Fruit fly (Drosophila melanogaster) whole organism, embryonic: ENCODE measurements around the gene CG31636.

Experiments used
- ATbp ChIP-seq: fragments of 200-800 bp; sonication (Bioruptor generic); optimal IDR thresholded peaks from 2 replicates; lab custom pipeline; 2017; ENCODE audit warnings: missing biosample characterization, mild to moderate bottlenecking, missing genetic modification characterization, missing genetic modification reagents
- Aef1 ChIP-seq: fragments of 200-800 bp; sonication (Bioruptor generic); IDR thresholded peaks from 3 replicates; pipeline ENCODE4 v1.3.6; 2022; ENCODE audit warnings: missing biosample characterization, missing genetic modification characterization
- Bgb ChIP-seq: fragments of 200-800 bp; sonication (Bioruptor generic); IDR thresholded peaks from 2 replicates; pipeline ENCODE4 v1.3.6; 2022; ENCODE audit warnings: missing biosample characterization, missing genetic modification characterization; ENCODE audit not compliant: partially characterized antibody
- CG10147 ChIP-seq: fragments of 200-800 bp; sonication (Bioruptor generic); optimal IDR thresholded peaks from 2 replicates; lab custom pipeline; 2019; ENCODE audit warnings: missing biosample characterization, mild to moderate bottlenecking, missing genetic modification characterization, moderate library complexity
- CG10366 ChIP-seq: fragments of 200-800 bp; sonication (Bioruptor generic); IDR thresholded peaks from 2 replicates; pipeline ENCODE4 v1.3.6; 2022; ENCODE audit warnings: missing biosample characterization, missing genetic modification characterization
- CG10979 ChIP-seq: fragments of 200-800 bp; sonication (Bioruptor generic); optimal IDR thresholded peaks from 2 replicates; lab custom pipeline; 2018; ENCODE audit warnings: missing biosample characterization, mild to moderate bottlenecking, missing genetic modification characterization, moderate library complexity
- CG11398 ChIP-seq: fragments of 200-800 bp; sonication (Bioruptor generic); optimal IDR thresholded peaks from 2 replicates; lab custom pipeline; 2016; ENCODE audit warnings: missing biosample characterization, missing genetic modification characterization
- CG12155 ChIP-seq: fragments of 200-800 bp; sonication (Bioruptor generic); optimal IDR thresholded peaks from 3 replicates; lab custom pipeline; 2016; ENCODE audit warnings: missing biosample characterization, missing genetic modification characterization
- CG15011 ChIP-seq: fragments of 200-800 bp; sonication (Bioruptor generic); optimal IDR thresholded peaks from 3 replicates; lab custom pipeline; 2018; ENCODE audit warnings: missing biosample characterization, mild to moderate bottlenecking, missing genetic modification characterization
- CG15479 ChIP-seq: fragments of 200-800 bp; sonication (Bioruptor generic); optimal IDR thresholded peaks from 3 replicates; lab custom pipeline; 2019; ENCODE audit warnings: missing biosample characterization, mild to moderate bottlenecking, missing genetic modification characterization, moderate library complexity
- CG1602 ChIP-seq: fragments of 200-800 bp; sonication (Bioruptor generic); optimal IDR thresholded peaks from 3 replicates; lab custom pipeline; 2016; ENCODE audit warnings: missing biosample characterization, missing genetic modification characterization
- CG17612 ChIP-seq: fragments of 200-800 bp; sonication (Bioruptor generic); IDR thresholded peaks from 2 replicates; pipeline ENCODE4 v1.3.6; 2022; ENCODE audit warnings: missing biosample characterization, missing genetic modification characterization
- CG17912 ChIP-seq: fragments of 200-800 bp; sonication (Bioruptor generic); optimal IDR thresholded peaks from 2 replicates; lab custom pipeline; 2018; ENCODE audit warnings: missing biosample characterization, mild to moderate bottlenecking, missing genetic modification characterization
- CG18476 ChIP-seq: fragments of 200-800 bp; sonication (Bioruptor generic); optimal IDR thresholded peaks from 2 replicates; lab custom pipeline; 2016; ENCODE audit warnings: missing biosample characterization, mild to moderate bottlenecking, missing genetic modification characterization
- CG18764 ChIP-seq: fragments of 200-800 bp; sonication (Bioruptor generic); optimal IDR thresholded peaks from 3 replicates; lab custom pipeline; 2016; ENCODE audit warnings: missing biosample characterization, missing genetic modification characterization
- CG2712 ChIP-seq: fragments of 200-800 bp; optimal IDR thresholded peaks from 3 replicates; lab custom pipeline; 2019; ENCODE audit warnings: missing biosample characterization, mild to moderate bottlenecking, missing genetic modification characterization, moderate library complexity
- CG2889 ChIP-seq: fragments of 200-800 bp; sonication (Bioruptor generic); IDR thresholded peaks from 3 replicates; pipeline ENCODE4 v1.3.6; 2022; ENCODE audit warnings: missing biosample characterization, missing genetic modification characterization
- CG3838 ChIP-seq: fragments of 200-800 bp; sonication (Bioruptor generic); optimal IDR thresholded peaks from 3 replicates; lab custom pipeline; 2016; ENCODE audit warnings: missing biosample characterization, missing genetic modification characterization
- CG4282 ChIP-seq: fragments of 200-800 bp; sonication (Bioruptor generic); optimal IDR thresholded peaks from 2 replicates; lab custom pipeline; 2016; ENCODE audit warnings: missing biosample characterization, missing genetic modification characterization
- CG4404 ChIP-seq: fragments of 200-800 bp; sonication (Bioruptor generic); IDR thresholded peaks from 2 replicates; pipeline ENCODE4 v1.3.6; 2022; ENCODE audit warnings: missing biosample characterization, missing genetic modification characterization
- CG6683 ChIP-seq: fragments of 200-800 bp; sonication (Bioruptor generic); optimal IDR thresholded peaks from 2 replicates; lab custom pipeline; 2017; ENCODE audit warnings: missing biosample characterization, mild to moderate bottlenecking, missing genetic modification characterization, missing genetic modification reagents
- CG6791 ChIP-seq: fragments of 200-800 bp; sonication (Bioruptor generic); IDR thresholded peaks from 3 replicates; pipeline ENCODE4 v1.3.6; 2022; ENCODE audit warnings: missing biosample characterization, missing genetic modification characterization; ENCODE audit not compliant: partially characterized antibody
- CG8359 ChIP-seq: fragments of 200-800 bp; sonication (Bioruptor generic); optimal IDR thresholded peaks from 2 replicates; lab custom pipeline; 2017; ENCODE audit warnings: missing biosample characterization, mild to moderate bottlenecking, missing genetic modification characterization, borderline replicate concordance
- CG8388 ChIP-seq: fragments of 200-800 bp; sonication (Bioruptor generic); optimal IDR thresholded peaks from 2 replicates; lab custom pipeline; 2019; ENCODE audit warnings: missing biosample characterization, mild to moderate bottlenecking, missing genetic modification characterization, moderate library complexity
- CG9817 ChIP-seq: fragments of 200-800 bp; sonication (Bioruptor generic); optimal IDR thresholded peaks from 2 replicates; lab custom pipeline; 2018; ENCODE audit warnings: missing biosample characterization, mild to moderate bottlenecking, missing genetic modification characterization, moderate library complexity
- Dip3 ChIP-seq: fragments of 200-800 bp; sonication (Bioruptor generic); optimal IDR thresholded peaks from 3 replicates; lab custom pipeline; 2016; ENCODE audit warnings: missing biosample characterization, missing genetic modification characterization
- Fer1 ChIP-seq: fragments of 200-800 bp; sonication (Bioruptor generic); optimal IDR thresholded peaks from 2 replicates; lab custom pipeline; 2017; ENCODE audit warnings: missing biosample characterization, mild to moderate bottlenecking, missing genetic modification characterization
- HmgD ChIP-seq: fragments of 200-800 bp; sonication (Bioruptor generic); optimal IDR thresholded peaks from 3 replicates; lab custom pipeline; 2016; ENCODE audit warnings: missing biosample characterization, missing genetic modification characterization
- Hr78 ChIP-seq, 2 experiments: fragments of 200-800 bp in 1 of 2; fragments of >200 bp in 1 of 2; sonication (Bioruptor generic) in 1 of 2; optimal IDR thresholded peaks; 2 replicates each; lab custom pipeline; 2017 to 2019; ENCODE audit warnings: missing biosample characterization in 2 of 2, missing genetic modification characterization in 2 of 2, mild to moderate bottlenecking in 1 of 2, moderate library complexity in 1 of 2
- Med ChIP-seq: fragments of 200-800 bp; sonication (Bioruptor generic); peaks from one replicate; lab custom pipeline; 2016; ENCODE audit warnings: missing biosample characterization, missing genetic modification characterization, mild to moderate bottlenecking, inconsistent platforms, moderate library complexity
- NfI ChIP-seq: fragments of 200-800 bp; sonication (Bioruptor generic); optimal IDR thresholded peaks from 3 replicates; lab custom pipeline; 2018; ENCODE audit warnings: missing biosample characterization, mild to moderate bottlenecking, missing genetic modification characterization, moderate library complexity
- Scr ChIP-seq: fragments of 200-800 bp; sonication (Bioruptor generic); IDR thresholded peaks from 2 replicates; pipeline ENCODE4 v1.3.6; 2022; ENCODE audit warnings: missing biosample characterization, missing genetic modification characterization; ENCODE audit not compliant: partially characterized antibody
- ap ChIP-seq: fragments of 200-800 bp; sonication (Bioruptor generic); IDR thresholded peaks from 2 replicates; pipeline ENCODE4 v1.3.6; 2022; ENCODE audit warnings: missing biosample characterization, missing genetic modification characterization
- ara ChIP-seq: fragments of 200-800 bp; sonication (Bioruptor generic); IDR thresholded peaks from 2 replicates; pipeline ENCODE4 v1.3.6; 2022; ENCODE audit warnings: missing biosample characterization, missing genetic modification characterization
- ase ChIP-seq: fragments of 200-800 bp; sonication (Bioruptor generic); IDR thresholded peaks from 3 replicates; pipeline ENCODE4 v1.3.6; 2022; ENCODE audit warnings: missing biosample characterization, missing genetic modification characterization
- ato ChIP-seq: fragments of 200-800 bp; sonication (Bioruptor generic); IDR thresholded peaks from 2 replicates; pipeline ENCODE4 v1.3.6; 2022; ENCODE audit warnings: missing biosample characterization, missing genetic modification characterization; ENCODE audit not compliant: partially characterized antibody
- bbx ChIP-seq: fragments of 200-800 bp; sonication (Bioruptor generic); IDR thresholded peaks from 2 replicates; pipeline ENCODE4 v1.3.6; 2022; ENCODE audit warnings: missing biosample characterization, missing genetic modification characterization; ENCODE audit not compliant: partially characterized antibody
- crc ChIP-seq: fragments of 200-800 bp; sonication (Bioruptor generic); optimal IDR thresholded peaks from 2 replicates; lab custom pipeline; 2016; ENCODE audit warnings: missing biosample characterization, missing genetic modification characterization
- exex ChIP-seq: fragments of 200-800 bp; sonication (Bioruptor generic); optimal IDR thresholded peaks from 4 replicates; lab custom pipeline; 2018; ENCODE audit warnings: missing biosample characterization, mild to moderate bottlenecking, missing genetic modification characterization, moderate library complexity
- fd64A ChIP-seq: fragments of 200-800 bp; sonication (Bioruptor generic); optimal IDR thresholded peaks from 3 replicates; lab custom pipeline; 2018; ENCODE audit warnings: missing biosample characterization, mild to moderate bottlenecking, missing genetic modification characterization
- gem ChIP-seq: fragments of 200-800 bp; sonication (Bioruptor generic); optimal IDR thresholded peaks from 2 replicates; lab custom pipeline; 2019; ENCODE audit warnings: missing biosample characterization, mild to moderate bottlenecking, missing genetic modification characterization, moderate library complexity
- gro ChIP-seq: fragments of 200-800 bp; sonication (Bioruptor generic); optimal IDR thresholded peaks from 2 replicates; lab custom pipeline; 2016; ENCODE audit warnings: missing biosample characterization, missing genetic modification characterization
- hbn ChIP-seq: fragments of 200-800 bp; sonication (Bioruptor generic); IDR thresholded peaks from 2 replicates; pipeline ENCODE4 v1.3.6; 2022; ENCODE audit warnings: missing biosample characterization, missing genetic modification characterization; ENCODE audit not compliant: partially characterized antibody
- inv ChIP-seq: fragments of 200-800 bp; sonication (Bioruptor generic); IDR thresholded peaks from 2 replicates; pipeline ENCODE4 v1.3.6; 2022; ENCODE audit warnings: missing biosample characterization, missing genetic modification characterization; ENCODE audit not compliant: partially characterized antibody
- kah ChIP-seq: fragments of 200-800 bp; sonication (Bioruptor generic); optimal IDR thresholded peaks from 2 replicates; lab custom pipeline; 2018; ENCODE audit warnings: missing biosample characterization, mild to moderate bottlenecking, missing genetic modification characterization
- ken ChIP-seq: fragments of 200-800 bp; sonication (Bioruptor generic); IDR thresholded peaks from 3 replicates; pipeline ENCODE4 v1.3.6; 2022; ENCODE audit warnings: missing biosample characterization, missing genetic modification characterization
- lbe ChIP-seq: fragments of 200-800 bp; sonication (Bioruptor generic); optimal IDR thresholded peaks from 2 replicates; lab custom pipeline; 2016; ENCODE audit warnings: missing biosample characterization, mild to moderate bottlenecking, missing genetic modification characterization
- pzg ChIP-seq: fragments of 200-800 bp; sonication (Bioruptor generic); optimal IDR thresholded peaks from 3 replicates; lab custom pipeline; 2018; ENCODE audit warnings: missing biosample characterization, mild to moderate bottlenecking, missing genetic modification characterization, moderate library complexity
- wor ChIP-seq: fragments of 200-800 bp; sonication (Bioruptor generic); IDR thresholded peaks from 2 replicates; pipeline ENCODE4 v1.3.6; 2022; ENCODE audit warnings: missing biosample characterization, missing genetic modification characterization
- zen2 ChIP-seq: fragments of 200-800 bp; sonication (Bioruptor generic); IDR thresholded peaks from 3 replicates; pipeline ENCODE4 v1.3.6; 2022; ENCODE audit warnings: missing biosample characterization, missing genetic modification characterization; ENCODE audit not compliant: partially characterized antibody

The CG31636 gene

dm6 chr2L:6656264-6656676 is 1.7 kb downstream of the CG31636 start, which contains the start of gene CG31633 (continued):
- no peak for TF ChIP-seq CG10979 (tag; lab: Kevin White, UChicago)
- no peak for TF ChIP-seq ase (GFP tag; lab: Robert Waterston, UW)
- TF ChIP-seq lbe, result no peak
- peak; percentile 73 for TF ChIP-seq Bgb (GFP tag; lab: Robert Waterston, UW)
- TF ChIP-seq CG2889 (GFP tag; lab: Robert Waterston, UW), result no peak
- no peak for TF ChIP-seq crc (GFP tag; lab: Kevin White, UChicago)
- no peak for TF ChIP-seq ara (GFP tag; lab: Robert Waterston, UW)
- no peak for TF ChIP-seq CG15011 (GFP tag; lab: Kevin White, UChicago)
- no peak for TF ChIP-seq CG15479 (GFP tag; lab: Kevin White, UChicago)
- no peak for TF ChIP-seq Aef1 (GFP tag; lab: Robert Waterston, UW)
- TF ChIP-seq CG17912, result no peak
- no peak for TF ChIP-seq CG4282
- TF ChIP-seq zen2, result peak; percentile 53; the same call in 2 of the 3 replicates
- peak; percentile 61 for TF ChIP-seq exex (tag; lab: Kevin White, UChicago)
- no peak for TF ChIP-seq Dip3 (GFP tag; lab: Kevin White, UChicago)
- peak; percentile 70 for TF ChIP-seq bbx (GFP tag; lab: Robert Waterston, UW)
- no peak for TF ChIP-seq CG6683 (GFP tag; lab: Kevin White, UChicago)
- TF ChIP-seq wor, result no peak
- TF ChIP-seq inv (GFP tag; lab: Robert Waterston, UW), result peak; percentile 40; the same call in 1 of the 2 replicates
- TF ChIP-seq CG1602, result no peak
- no peak for TF ChIP-seq fd64A (GFP tag; lab: Kevin White, UChicago)
- TF ChIP-seq Fer1, result no peak
- no peak for TF ChIP-seq CG11398 (GFP tag; lab: Kevin White, UChicago)
- no peak for TF ChIP-seq CG12155 (GFP tag; lab: Kevin White, UChicago)
- TF ChIP-seq CG18764 (GFP tag; lab: Kevin White, UChicago), result no peak
- TF ChIP-seq hbn (GFP tag; lab: Robert Waterston, UW), result peak; percentile 56; the same call in 1 of the 2 replicates
- no peak for TF ChIP-seq HmgD
- peak; percentile 55 for TF ChIP-seq Med (GFP tag; lab: Kevin White, UChicago)
- peak; percentile 89 for TF ChIP-seq ato
- no peak for TF ChIP-seq ap
- TF ChIP-seq CG6791 (GFP tag; lab: Robert Waterston, UW), result peak; percentile 72; the same call in 2 of the 3 replicates
- no peak for TF ChIP-seq Hr78 (GFP tag; optimal IDR thresholded peaks at IDR 0.05; lab: Kevin White, UChicago)
- TF ChIP-seq ATbp (GFP tag; lab: Kevin White, UChicago), result no peak
- TF ChIP-seq ken (GFP tag; lab: Robert Waterston, UW), result no peak
- no peak for TF ChIP-seq kah (GFP tag; lab: Kevin White, UChicago)
- TF ChIP-seq Scr (GFP tag; lab: Robert Waterston, UW), result peak; percentile 75
- no peak for TF ChIP-seq CG8388 (GFP tag; lab: Kevin White, UChicago)
- no peak for TF ChIP-seq CG10366 (GFP tag; lab: Robert Waterston, UW)
- no peak for TF ChIP-seq NfI (GFP tag; lab: Kevin White, UChicago)
- no peak for TF ChIP-seq CG18476 (GFP tag; lab: Kevin White, UChicago)
- no peak for TF ChIP-seq CG10147 (GFP tag; lab: Kevin White, UChicago)
- TF ChIP-seq pzg (GFP tag; lab: Kevin White, UChicago), result peak; percentile 10
- TF ChIP-seq CG17612 (GFP tag; lab: Robert Waterston, UW), result no peak
- no peak for TF ChIP-seq CG3838
- no peak for TF ChIP-seq CG4404 (GFP tag; lab: Robert Waterston, UW)
- TF ChIP-seq gro, result no peak
- no peak for TF ChIP-seq CG8359
- TF ChIP-seq gem (tag; lab: Kevin White, UChicago), result no peak
- TF ChIP-seq CG9817 (tag; lab: Kevin White, UChicago), result no peak
- TF ChIP-seq CG2712 (tag; lab: Kevin White, UChicago), result no peak
